Fruit fly (Drosophila melanogaster) whole organism, embryonic: ENCODE data around the gene CG6695.

Source experiments
- Bdp1 ChIP-seq: fragments of 200-800 bp; sonication (Bioruptor generic); optimal IDR thresholded peaks from 3 replicates; lab custom pipeline; 2016; ENCODE audit warnings: missing biosample characterization, missing genetic modification characterization
- CG1024 ChIP-seq: fragments of 200-800 bp; sonication (Bioruptor generic); IDR thresholded peaks from 2 replicates; pipeline ENCODE4 v1.3.6; 2022; ENCODE audit warnings: missing biosample characterization, missing genetic modification characterization
- CG12104 ChIP-seq: fragments of 200-800 bp; sonication (Bioruptor generic); optimal IDR thresholded peaks from 3 replicates; lab custom pipeline; 2016; ENCODE audit warnings: missing biosample characterization, missing genetic modification characterization
- CG12942 ChIP-seq: fragments of 200-800 bp; sonication (Bioruptor generic); optimal IDR thresholded peaks from 3 replicates; lab custom pipeline; 2016; ENCODE audit warnings: missing biosample characterization, missing genetic modification characterization
- CG13287 ChIP-seq: fragments of 200-800 bp; sonication (Bioruptor generic); IDR thresholded peaks from 2 replicates; pipeline ENCODE4 v1.3.6; 2022; ENCODE audit warnings: missing biosample characterization, missing genetic modification characterization; ENCODE audit not compliant: partially characterized antibody
- CG14667 ChIP-seq: fragments of 200-800 bp; sonication (Bioruptor generic); IDR thresholded peaks from 2 replicates; pipeline ENCODE4 v1.3.6; 2022; ENCODE audit warnings: missing biosample characterization, missing genetic modification characterization
- CG16813 ChIP-seq: fragments of 200-800 bp; sonication (Bioruptor generic); IDR thresholded peaks from 3 replicates; pipeline ENCODE4 v1.3.6; 2022; ENCODE audit warnings: missing biosample characterization, missing genetic modification characterization; ENCODE audit not compliant: partially characterized antibody
- CG17359 ChIP-seq: fragments of 200-800 bp; sonication (Bioruptor generic); optimal IDR thresholded peaks from 3 replicates; lab custom pipeline; 2018; ENCODE audit warnings: missing biosample characterization, mild to moderate bottlenecking, missing genetic modification characterization, moderate library complexity
- CG17568 ChIP-seq: fragments of 200-800 bp; sonication (Bioruptor generic); optimal IDR thresholded peaks from 2 replicates; lab custom pipeline; 2018; ENCODE audit warnings: missing biosample characterization, mild to moderate bottlenecking, missing genetic modification characterization, moderate library complexity
- CG2116 ChIP-seq: fragments of 200-800 bp; sonication (Bioruptor generic); optimal IDR thresholded peaks from 3 replicates; lab custom pipeline; 2018; ENCODE audit warnings: missing biosample characterization, mild to moderate bottlenecking, missing genetic modification characterization
- CG2678 ChIP-seq: fragments of 200-800 bp; sonication (Bioruptor generic); optimal IDR thresholded peaks from 3 replicates; lab custom pipeline; 2019; ENCODE audit warnings: missing biosample characterization, mild to moderate bottlenecking, missing genetic modification characterization, moderate library complexity
- CG34224 ChIP-seq: fragments of 200-800 bp; sonication (Bioruptor generic); IDR thresholded peaks from 3 replicates; pipeline ENCODE4 v1.3.6; 2022; ENCODE audit warnings: missing biosample characterization, missing genetic modification characterization; ENCODE audit not compliant: partially characterized antibody
- CG43689 ChIP-seq: fragments of 200-800 bp; sonication (Bioruptor generic); IDR thresholded peaks from 2 replicates; pipeline ENCODE4 v1.3.6; 2022; ENCODE audit warnings: missing biosample characterization, missing genetic modification characterization
- CG4707 ChIP-seq: fragments of 200-800 bp; sonication (Bioruptor generic); optimal IDR thresholded peaks from 2 replicates; lab custom pipeline; 2018; ENCODE audit warnings: missing biosample characterization, mild to moderate bottlenecking, missing genetic modification characterization, moderate library complexity
- CG7372 ChIP-seq: fragments of 200-800 bp; sonication (Bioruptor generic); IDR thresholded peaks from 2 replicates; pipeline ENCODE4 v1.3.6; 2022; ENCODE audit warnings: missing biosample characterization, missing genetic modification characterization
- CG7556 ChIP-seq: fragments of 200-800 bp; sonication (Bioruptor generic); optimal IDR thresholded peaks from 2 replicates; lab custom pipeline; 2017; ENCODE audit warnings: missing biosample characterization, mild to moderate bottlenecking, missing genetic modification characterization
- CTCF ChIP-seq: fragments of 200-800 bp; sonication (Bioruptor generic); optimal IDR thresholded peaks from 2 replicates; lab custom pipeline; 2017; ENCODE audit warnings: missing biosample characterization, mild to moderate bottlenecking, missing genetic modification characterization, moderate library complexity
- Chrac-16 ChIP-seq: fragments of 200-800 bp; sonication (Bioruptor generic); optimal IDR thresholded peaks from 3 replicates; lab custom pipeline; 2016; ENCODE audit warnings: missing biosample characterization, missing genetic modification characterization
- Dip2 ChIP-seq: fragments of 200-800 bp; sonication (Bioruptor generic); IDR thresholded peaks from 2 replicates; pipeline ENCODE4 v1.3.6; 2022; ENCODE audit warnings: missing biosample characterization, missing genetic modification characterization
- E2f1 ChIP-seq: fragments of 200-800 bp; sonication (Bioruptor generic); IDR thresholded peaks from 2 replicates; pipeline ENCODE4 v1.3.6; 2022; ENCODE audit warnings: missing biosample characterization, missing genetic modification characterization
- Ets97D ChIP-seq: fragments of 200-800 bp; sonication (Bioruptor generic); optimal IDR thresholded peaks from 3 replicates; lab custom pipeline; 2016; ENCODE audit warnings: missing biosample characterization, missing genetic modification characterization
- Hand ChIP-seq: fragments of 200-800 bp; sonication (Bioruptor generic); optimal IDR thresholded peaks from 2 replicates; lab custom pipeline; 2017; ENCODE audit warnings: mild to moderate bottlenecking, missing biosample characterization, missing genetic modification reagents, missing genetic modification characterization
- Hr78 ChIP-seq, 2 experiments: fragments of 200-800 bp in 1 of 2; fragments of >200 bp in 1 of 2; sonication (Bioruptor generic) in 1 of 2; optimal IDR thresholded peaks; 2 replicates each; lab custom pipeline; 2017 to 2019; ENCODE audit warnings: missing biosample characterization in 2 of 2, missing genetic modification characterization in 2 of 2, mild to moderate bottlenecking in 1 of 2, moderate library complexity in 1 of 2
- Jarid2 ChIP-seq: fragments of 200-800 bp; sonication (Bioruptor generic); optimal IDR thresholded peaks from 3 replicates; lab custom pipeline; 2017; ENCODE audit warnings: mild to moderate bottlenecking, missing biosample characterization, missing genetic modification reagents, missing genetic modification characterization
- Lhr ChIP-seq: fragments of 200-800 bp; sonication (Bioruptor generic); optimal IDR thresholded peaks from 3 replicates; lab custom pipeline; 2017; ENCODE audit warnings: mild to moderate bottlenecking, missing biosample characterization, missing genetic modification reagents, missing genetic modification characterization
- Mrtf ChIP-seq: fragments of 200-800 bp; sonication (Bioruptor generic); IDR thresholded peaks from 3 replicates; pipeline ENCODE4 v1.3.6; 2022; ENCODE audit warnings: missing biosample characterization, missing genetic modification characterization
- Myb ChIP-seq: fragments of 200-800 bp; sonication (Bioruptor generic); optimal IDR thresholded peaks from 2 replicates; lab custom pipeline; 2016; ENCODE audit warnings: missing biosample characterization, missing genetic modification characterization
- NfI ChIP-seq: fragments of 200-800 bp; sonication (Bioruptor generic); optimal IDR thresholded peaks from 3 replicates; lab custom pipeline; 2018; ENCODE audit warnings: missing biosample characterization, mild to moderate bottlenecking, missing genetic modification characterization, moderate library complexity
- Oaz ChIP-seq: fragments of 200-800 bp; sonication (Bioruptor generic); IDR thresholded peaks from 2 replicates; pipeline ENCODE4 v1.3.6; 2022; ENCODE audit warnings: missing biosample characterization, missing genetic modification characterization
- Taf1 ChIP-seq: fragments of 200-800 bp; sonication (Bioruptor generic); IDR thresholded peaks from 2 replicates; pipeline ENCODE4 v1.3.6; 2022; ENCODE audit warnings: missing biosample characterization, missing genetic modification characterization
- Usf ChIP-seq: fragments of 200-800 bp; sonication (Bioruptor generic); optimal IDR thresholded peaks from 2 replicates; lab custom pipeline; 2017; ENCODE audit warnings: missing genotype, missing biosample characterization, missing genetic modification characterization
- danr ChIP-seq: fragments of 200-800 bp; sonication (Bioruptor generic); IDR thresholded peaks from 2 replicates; pipeline ENCODE4 v1.3.6; 2022; ENCODE audit warnings: missing biosample characterization, missing genetic modification characterization
- emc ChIP-seq: fragments of 200-800 bp; sonication (Bioruptor generic); optimal IDR thresholded peaks from 2 replicates; lab custom pipeline; 2016; ENCODE audit warnings: missing biosample characterization, missing genetic modification characterization
- esg ChIP-seq: fragments of 200-800 bp; sonication (Bioruptor generic); conservative IDR thresholded peaks from 2 replicates; pipeline ENCODE4 v1.3.6; 2022; ENCODE audit warnings: missing biosample characterization, missing genetic modification characterization
- ftz-f1 ChIP-seq: fragments of 200-800 bp; sonication (Bioruptor generic); optimal IDR thresholded peaks from 2 replicates; lab custom pipeline; 2016; ENCODE audit warnings: missing biosample characterization, missing genetic modification characterization
- gce ChIP-seq: fragments of 200-800 bp; sonication (Bioruptor generic); IDR thresholded peaks from 3 replicates; pipeline ENCODE4 v1.3.6; 2022; ENCODE audit warnings: missing biosample characterization, missing genetic modification characterization
- gcm2 ChIP-seq: fragments of 200-800 bp; sonication (Bioruptor generic); optimal IDR thresholded peaks from 2 replicates; lab custom pipeline; 2016; ENCODE audit warnings: missing biosample characterization, missing genetic modification characterization
- her ChIP-seq: fragments of 200-800 bp; sonication (Bioruptor generic); optimal IDR thresholded peaks from 2 replicates; lab custom pipeline; 2016; ENCODE audit warnings: missing biosample characterization, missing genetic modification characterization
- hkb ChIP-seq, 2 experiments: fragments of 200-800 bp in 1 of 2; fragments of >200 bp in 1 of 2; sonication (Bioruptor generic) in 1 of 2; IDR thresholded peaks in 1 of 2; optimal IDR thresholded peaks in 1 of 2; 2 replicates each; pipeline versions ENCODE4 v1.3.6 to Lab custom; 2017 to 2022; ENCODE audit warnings: missing biosample characterization in 1 of 2, missing genetic modification characterization in 1 of 2
- lola ChIP-seq, 3 experiments: fragments of >200 bp in 2 of 3; fragments of 200-800 bp in 1 of 3; sonication (Bioruptor generic) in 1 of 3; optimal IDR thresholded peaks; 2 replicates each; lab custom pipeline; 2017 to 2019; ENCODE audit warnings: missing biosample characterization in 3 of 3, missing genetic modification characterization in 3 of 3, mild to moderate bottlenecking in 1 of 3, moderate library complexity in 1 of 3
- peb ChIP-seq: fragments of 200-800 bp; sonication (Bioruptor generic); IDR thresholded peaks from 2 replicates; pipeline ENCODE4 v1.3.6; 2022; ENCODE audit warnings: missing biosample characterization, missing genetic modification characterization
- pita ChIP-seq: fragments of 200-800 bp; sonication (Bioruptor generic); optimal IDR thresholded peaks from 2 replicates; lab custom pipeline; 2017; ENCODE audit warnings: missing biosample characterization, mild to moderate bottlenecking, missing genetic modification characterization
- ranshi ChIP-seq: fragments of 200-800 bp; sonication (Bioruptor generic); IDR thresholded peaks from 2 replicates; pipeline ENCODE4 v1.3.6; 2022; ENCODE audit warnings: missing biosample characterization, missing genetic modification characterization
- row ChIP-seq: fragments of 200-800 bp; sonication (Bioruptor generic); IDR thresholded peaks from 3 replicates; pipeline ENCODE4 v1.3.6; 2022; ENCODE audit warnings: missing biosample characterization, missing genetic modification characterization
- sisA ChIP-seq: fragments of 200-800 bp; sonication (Bioruptor generic); IDR thresholded peaks from 2 replicates; pipeline ENCODE4 v1.3.6; 2022; ENCODE audit warnings: missing biosample characterization, missing genetic modification characterization
- slbo ChIP-seq: fragments of 200-800 bp; sonication (Bioruptor generic); IDR thresholded peaks from 2 replicates; pipeline ENCODE4 v1.3.6; 2022; ENCODE audit warnings: missing biosample characterization, missing genetic modification characterization
- so ChIP-seq: fragments of 200-800 bp; sonication (Bioruptor generic); IDR thresholded peaks from 3 replicates; pipeline ENCODE4 v1.3.6; 2022; ENCODE audit warnings: missing biosample characterization, missing genetic modification characterization
- sug ChIP-seq: fragments of 200-800 bp; optimal IDR thresholded peaks from 2 replicates; lab custom pipeline; 2019; ENCODE audit warnings: missing biosample characterization, mild to moderate bottlenecking, missing genetic modification characterization, moderate library complexity
- unpg ChIP-seq: fragments of 200-800 bp; sonication (Bioruptor generic); optimal IDR thresholded peaks from 3 replicates; lab custom pipeline; 2018; ENCODE audit warnings: missing biosample characterization, mild to moderate bottlenecking, missing genetic modification characterization, moderate library complexity
- vvl ChIP-seq: fragments of 200-800 bp; sonication (Bioruptor generic); IDR thresholded peaks from 2 replicates; pipeline ENCODE4 v1.3.6; 2022; ENCODE audit warnings: missing biosample characterization, missing genetic modification characterization
- z ChIP-seq: fragments of 200-800 bp; sonication (Bioruptor generic); IDR thresholded peaks from 3 replicates; pipeline ENCODE4 v1.3.6; 2022; ENCODE audit warnings: missing biosample characterization, missing genetic modification characterization
- zf30C ChIP-seq: fragments of 200-800 bp; sonication (Bioruptor generic); optimal IDR thresholded peaks from 3 replicates; lab custom pipeline; 2018; ENCODE audit warnings: missing biosample characterization, mild to moderate bottlenecking, missing genetic modification characterization

The CG6695 gene

dm6 chr3R:24625517-24625925 lies 29.4 kb upstream of the CG6695 start, which contains the start of the genes Syx18 and atl (continued):
- TF ChIP-seq Usf (GFP tag; lab: Kevin White, UChicago) = no peak
- peak; percentile 35 for TF ChIP-seq CG2116 (GFP tag; lab: Kevin White, UChicago)
- no peak for TF ChIP-seq Taf1 (GFP tag; lab: Robert Waterston, UW)
- peak; percentile 61 for TF ChIP-seq Jarid2 (GFP tag; lab: Kevin White, UChicago)
- no peak for TF ChIP-seq peb (GFP tag; lab: Robert Waterston, UW)
- no peak for TF ChIP-seq CG1024 (GFP tag; lab: Robert Waterston, UW)
- TF ChIP-seq Chrac-16 (GFP tag; lab: Kevin White, UChicago) = no peak
- no peak for TF ChIP-seq pita (GFP tag; lab: Kevin White, UChicago)
- TF ChIP-seq Lhr (GFP tag; lab: Kevin White, UChicago) = peak; percentile 72
- TF ChIP-seq danr = no peak
- TF ChIP-seq row (GFP tag; lab: Robert Waterston, UW) = 0 out of 3 replicates have a peak, but pooled peaks have one; percentile 9
- TF ChIP-seq CG7372 (GFP tag; lab: Robert Waterston, UW) = no peak
- TF ChIP-seq ftz-f1 (GFP tag; lab: Kevin White, UChicago) = peak; percentile 9
- peak; percentile 92 for TF ChIP-seq Myb (GFP tag; lab: Kevin White, UChicago)
- TF ChIP-seq CTCF (GFP tag; lab: Kevin White, UChicago) = no peak
- no peak for TF ChIP-seq sisA (GFP tag; lab: Robert Waterston, UW)
- no peak for TF ChIP-seq gce
- TF ChIP-seq CG4707 (GFP tag; lab: Kevin White, UChicago) = no peak
- TF ChIP-seq lola (GFP tag; optimal IDR thresholded peaks at IDR 0.05; lab: Kevin White, UChicago) = no peak
- no peak for TF ChIP-seq CG43689
- no peak for TF ChIP-seq zf30C (GFP tag; lab: Kevin White, UChicago)
- TF ChIP-seq CG34224 (GFP tag; lab: Robert Waterston, UW) = peak; percentile 47; the same call in 2 of the 3 replicates
- no peak for TF ChIP-seq CG16813 (GFP tag; lab: Robert Waterston, UW)
- peak; percentile 5 for TF ChIP-seq NfI (GFP tag; lab: Kevin White, UChicago)
- TF ChIP-seq CG13287 = peak; percentile 67; the same call in 1 of the 2 replicates
- TF ChIP-seq CG17568 (GFP tag; lab: Kevin White, UChicago) = no peak
- TF ChIP-seq CG14667 (GFP tag; lab: Robert Waterston, UW) = no peak
- peak; percentile 33; the same call in 1 of the 2 replicates for TF ChIP-seq slbo (GFP tag; lab: Robert Waterston, UW)
- TF ChIP-seq so (GFP tag; lab: Robert Waterston, UW) = no peak
- TF ChIP-seq ranshi (GFP tag; lab: Robert Waterston, UW) = no peak
- TF ChIP-seq hkb (optimal IDR thresholded peaks at IDR 0.05; lab: Kevin White, UChicago) = no peak
- no peak for TF ChIP-seq hkb (GFP tag; IDR thresholded peaks at IDR 0.05; lab: Robert Waterston, UW)
- TF ChIP-seq CG12104 = no peak
- TF ChIP-seq vvl (GFP tag; lab: Robert Waterston, UW) = peak; percentile 63; the same call in 1 of the 2 replicates
- no peak for TF ChIP-seq CG2678 (tag; lab: Kevin White, UChicago)
- TF ChIP-seq unpg (GFP tag; lab: Kevin White, UChicago) = peak; percentile 37
- no peak for TF ChIP-seq Mrtf (GFP tag; lab: Robert Waterston, UW)
- TF ChIP-seq esg = no peak
- no peak for TF ChIP-seq Bdp1 (GFP tag; lab: Kevin White, UChicago)
- TF ChIP-seq emc (GFP tag; lab: Kevin White, UChicago) = no peak
- TF ChIP-seq Ets97D (GFP tag; lab: Kevin White, UChicago) = peak; percentile 83
- no peak for TF ChIP-seq CG17359
- no peak for TF ChIP-seq gcm2 (GFP tag; lab: Kevin White, UChicago)
- no peak for TF ChIP-seq E2f1 (GFP tag; lab: Robert Waterston, UW)
- no peak for TF ChIP-seq Hr78 (GFP tag; optimal IDR thresholded peaks at IDR 0.05; lab: Kevin White, UChicago)
- TF ChIP-seq Dip2 = no peak
- TF ChIP-seq CG7556 (GFP tag; lab: Kevin White, UChicago) = no peak
- TF ChIP-seq her = no peak
- no peak for TF ChIP-seq Hand (GFP tag; lab: Kevin White, UChicago)
- TF ChIP-seq Oaz (GFP tag; lab: Robert Waterston, UW) = no peak
- no peak for TF ChIP-seq CG12942 (GFP tag; lab: Kevin White, UChicago)
- peak; percentile 35 for TF ChIP-seq sug
- TF ChIP-seq z = no peak
